Worm (Caenorhabditis elegans): Measurements from ENCODE around the gene C52G5.3.

C52G5.3 gene

ce11 chrX:12799831-12800230 is 46.1 kb downstream of the C52G5.3 start:
- TF ChIP-seq che-1 (tag; optimal IDR thresholded peaks at IDR 0.05) (no peak), fax-1 (tag; optimal IDR thresholded peaks at IDR 0.05) (no peak), hlh-30 (tag; optimal IDR thresholded peaks at IDR 0.05; ENCODE audit: insufficient read depth) (no peak), ahr-1 (tag; optimal IDR thresholded peaks at IDR 0.05) (no peak), ceh-9 (tag; optimal IDR thresholded peaks at IDR 0.05) (no peak), eyg-1 (tag; optimal IDR thresholded peaks at IDR 0.05) (no peak), fkh-6 (tag; optimal IDR thresholded peaks at IDR 0.05) (no peak), fkh-10 (GFP tag; optimal IDR thresholded peaks at IDR 0.05) (no peak), pax-1 (tag; optimal IDR thresholded peaks at IDR 0.05) (no peak)

All from whole organism, late embryonic.